Worm (Caenorhabditis elegans) whole organism, L4 larva: ENCODE results near the gene ccpp-6.

ENCODE experiments used
- D1046.2 ChIP-seq: fragments of 200-800 bp; sonication (Bioruptor generic); IDR thresholded peaks from 2 replicates; pipeline ENCODE4 v1.3.6; 2022; ENCODE audit warnings: missing genetic modification characterization, missing compliant biosample characterization
- F10B5.3 ChIP-seq: sonication (generic microtip); optimal IDR thresholded peaks from 2 replicates; lab custom pipeline; 2016; ENCODE audit warnings: mild to moderate bottlenecking, missing genetic modification characterization, missing compliant biosample characterization
- F44E2.7 ChIP-seq: fragments of 200-800 bp; sonication (Bioruptor generic); IDR thresholded peaks from 2 replicates; pipeline ENCODE4 v2.1.2; 2022; ENCODE audit warnings: missing genetic modification characterization, missing compliant biosample characterization
- F49E8.2 ChIP-seq: sonication (generic microtip); optimal IDR thresholded peaks from 2 replicates; lab custom pipeline; 2016; ENCODE audit warnings: missing compliant biosample characterization, mild to moderate bottlenecking, missing genetic modification characterization, borderline replicate concordance
- R02D3.7 ChIP-seq: fragments of 150-350 bp; sonication (generic microtip); optimal IDR thresholded peaks from 3 replicates; lab custom pipeline; 2014; ENCODE audit warnings: missing biosample characterization, missing genetic modification characterization
- Y105C5A.15 ChIP-seq: fragments of 200-800 bp; sonication (Bioruptor generic); IDR thresholded peaks from 2 replicates; pipeline ENCODE4 v1.3.6; 2022; ENCODE audit warnings: missing genetic modification characterization, missing compliant biosample characterization
- aha-1 ChIP-seq: fragments of 150-350 bp; peaks from one replicate; lab custom pipeline; 2014; ENCODE audit warnings: missing biosample characterization, missing genetic modification characterization
- ama-1 ChIP-seq: fragments of 150-350 bp; optimal IDR thresholded peaks from 2 replicates; lab custom pipeline; 2014; ENCODE audit warnings: inconsistent platforms, mixed read lengths
- ceh-32 ChIP-seq: sonication (generic microtip); optimal IDR thresholded peaks from 2 replicates; lab custom pipeline; 2016; ENCODE audit warnings: mild to moderate bottlenecking, missing genetic modification characterization, missing compliant biosample characterization; ENCODE audit not compliant: poor library complexity
- ceh-44 ChIP-seq: fragments of 200-800 bp; sonication (Bioruptor generic); IDR thresholded peaks from 2 replicates; pipeline ENCODE4 v1.3.6; 2022; ENCODE audit warnings: missing genetic modification reagents, missing genetic modification characterization, missing compliant biosample characterization
- ceh-62 ChIP-seq: sonication (generic microtip); optimal IDR thresholded peaks from 2 replicates; lab custom pipeline; 2017; ENCODE audit warnings: missing biosample characterization, missing genetic modification characterization
- ces-1 ChIP-seq: fragments of 150-350 bp; sonication (generic microtip); optimal IDR thresholded peaks from 4 replicates; lab custom pipeline; 2014; ENCODE audit warnings: missing biosample characterization, missing genetic modification reagents, missing genetic modification characterization
- daf-19 ChIP-seq: fragments of 200-800 bp; sonication (Bioruptor generic); conservative IDR thresholded peaks from 2 replicates; pipeline ENCODE4 v1.3.6; 2022; ENCODE audit warnings: missing genetic modification characterization, missing compliant biosample characterization
- dmd-6 ChIP-seq: fragments of 200-800 bp; sonication (Bioruptor generic); IDR thresholded peaks from 2 replicates; pipeline ENCODE4 v1.3.6; 2022; ENCODE audit warnings: missing genetic modification reagents, missing genetic modification characterization, missing compliant biosample characterization
- dpl-1 ChIP-seq: fragments of 150-350 bp; optimal IDR thresholded peaks from 2 replicates; lab custom pipeline; 2014; ENCODE audit warnings: missing biosample characterization, missing genetic modification reagents, missing genetic modification characterization
- dve-1 ChIP-seq: sonication (generic microtip); optimal IDR thresholded peaks from 2 replicates; lab custom pipeline; 2017; ENCODE audit warnings: antibody characterized with exemption, mild to moderate bottlenecking, missing genetic modification characterization, missing compliant biosample characterization; ENCODE audit not compliant: insufficient read depth
- egl-27 ChIP-seq: sonication (generic microtip); optimal IDR thresholded peaks from 3 replicates; lab custom pipeline; 2017; ENCODE audit warnings: missing biosample characterization, missing genetic modification reagents, missing genetic modification characterization
- hif-1 ChIP-seq, 2 experiments: sonication (generic microtip); optimal IDR thresholded peaks; 2 replicates each; lab custom pipeline; 2016 to 2017; ENCODE audit warnings: missing compliant biosample characterization in 2 of 2, missing genetic modification characterization in 2 of 2, missing genetic modification reagents in 2 of 2, missing genotype in 2 of 2, mild to moderate bottlenecking in 1 of 2
- hlh-11 ChIP-seq: fragments of 200-800 bp; sonication (Bioruptor generic); optimal IDR thresholded peaks from 2 replicates; lab custom pipeline; 2018; ENCODE audit warnings: mild to moderate bottlenecking, missing genetic modification characterization, missing compliant biosample characterization
- hlh-30 ChIP-seq: sonication (generic microtip); optimal IDR thresholded peaks from 2 replicates; lab custom pipeline; 2017; ENCODE audit warnings: antibody characterized with exemption, mild to moderate bottlenecking, missing genetic modification characterization, missing compliant biosample characterization; ENCODE audit not compliant: insufficient read depth
- hmg-1.1 ChIP-seq: fragments of 200-800 bp; sonication (Bioruptor generic); IDR thresholded peaks from 2 replicates; pipeline ENCODE4 v1.3.6; 2022; ENCODE audit warnings: missing genetic modification reagents, missing genetic modification characterization, missing compliant biosample characterization
- lim-7 ChIP-seq: fragments of 200-800 bp; sonication (Bioruptor generic); IDR thresholded peaks from 2 replicates; pipeline ENCODE4 v1.3.6; 2022; ENCODE audit warnings: missing genetic modification characterization, missing compliant biosample characterization
- lin-13 ChIP-seq: fragments of 150-350 bp; optimal IDR thresholded peaks from 2 replicates; lab custom pipeline; 2014; ENCODE audit warnings: missing biosample characterization, missing genetic modification reagents, missing genetic modification characterization
- lin-29 ChIP-seq: fragments of 200-800 bp; sonication (Bioruptor generic); IDR thresholded peaks from 2 replicates; pipeline ENCODE4 v1.3.6; 2022; ENCODE audit warnings: missing genetic modification reagents, missing genetic modification characterization, missing compliant biosample characterization
- lin-38 ChIP-seq: fragments of 200-800 bp; sonication (Bioruptor generic); IDR thresholded peaks from 2 replicates; pipeline ENCODE4 v1.3.6; 2022; ENCODE audit warnings: missing genetic modification reagents, missing genetic modification characterization, missing compliant biosample characterization
- lin-39 ChIP-seq: fragments of 150-350 bp; optimal IDR thresholded peaks from 2 replicates; lab custom pipeline; 2014; ENCODE audit warnings: missing biosample characterization, missing genetic modification reagents, missing genetic modification characterization
- lsy-2 ChIP-seq, 2 experiments: fragments of 150-350 bp in 1 of 2; sonication (generic microtip) in 1 of 2; optimal IDR thresholded peaks; 2 replicates each; lab custom pipeline; 2014 to 2017; ENCODE audit warnings: missing biosample characterization in 2 of 2, missing genetic modification characterization in 2 of 2
- mdt-29 ChIP-seq: fragments of 200-800 bp; sonication (Bioruptor generic); IDR thresholded peaks from 2 replicates; pipeline ENCODE4 v1.3.6; 2022; ENCODE audit warnings: missing genetic modification reagents, missing genetic modification characterization, missing compliant biosample characterization
- mep-1 ChIP-seq: fragments of 150-350 bp; sonication (generic microtip); optimal IDR thresholded peaks from 3 replicates; lab custom pipeline; 2014; ENCODE audit warnings: missing biosample characterization, missing genetic modification characterization
- mxl-2 ChIP-seq: fragments of 200-800 bp; sonication (Bioruptor generic); conservative IDR thresholded peaks from 2 replicates; pipeline ENCODE4 v1.3.6; 2022; ENCODE audit warnings: missing genetic modification reagents, missing genetic modification characterization, missing compliant biosample characterization
- mxl-3 ChIP-seq: fragments of 200-800 bp; sonication (Bioruptor generic); optimal IDR thresholded peaks from 2 replicates; lab custom pipeline; 2018; ENCODE audit warnings: mild to moderate bottlenecking, missing genetic modification characterization, missing compliant biosample characterization
- nhr-10 ChIP-seq: fragments of 150-350 bp; optimal IDR thresholded peaks from 2 replicates; lab custom pipeline; 2014; ENCODE audit warnings: missing biosample characterization, missing genetic modification characterization
- nhr-102 ChIP-seq: sonication (generic microtip); optimal IDR thresholded peaks from 2 replicates; lab custom pipeline; 2016; ENCODE audit warnings: mild to moderate bottlenecking, missing genetic modification characterization, moderate library complexity, missing compliant biosample characterization
- nhr-11 ChIP-seq: fragments of 150-350 bp; optimal IDR thresholded peaks from 2 replicates; lab custom pipeline; 2014; ENCODE audit warnings: missing biosample characterization, missing genetic modification characterization
- nhr-25 ChIP-seq: sonication (generic microtip); optimal IDR thresholded peaks from 2 replicates; lab custom pipeline; 2017; ENCODE audit warnings: missing genetic modification characterization, mild to moderate bottlenecking, missing compliant biosample characterization, antibody characterized with exemption, moderate library complexity, borderline replicate concordance; ENCODE audit not compliant: insufficient read depth
- nhr-41 ChIP-seq: fragments of 200-800 bp; sonication (Bioruptor generic); IDR thresholded peaks from 2 replicates; pipeline ENCODE4 v1.3.6; 2022; ENCODE audit warnings: missing genetic modification reagents, missing genetic modification characterization, missing compliant biosample characterization
- nhr-77 ChIP-seq: fragments of 150-350 bp; optimal IDR thresholded peaks from 2 replicates; lab custom pipeline; 2014; ENCODE audit warnings: missing biosample characterization, missing genetic modification characterization
- pha-4 ChIP-seq, 2 experiments: fragments of 150-350 bp in 1 of 2; fragments of 200-800 bp in 1 of 2; sonication (Bioruptor generic) in 1 of 2; IDR thresholded peaks in 1 of 2; optimal IDR thresholded peaks in 1 of 2; 2 replicates each; pipeline versions ENCODE4 v1.3.6 to Lab custom; 2014 to 2022; ENCODE audit warnings: missing genetic modification characterization in 2 of 2, missing genetic modification reagents in 2 of 2, missing biosample characterization in 1 of 2, missing compliant biosample characterization in 1 of 2
- sdz-12 ChIP-seq: fragments of 200-800 bp; sonication (Bioruptor generic); optimal IDR thresholded peaks from 2 replicates; lab custom pipeline; 2018; ENCODE audit warnings: mild to moderate bottlenecking, missing genetic modification characterization, missing compliant biosample characterization
- skn-1 ChIP-seq: fragments of 150-350 bp; optimal IDR thresholded peaks from 2 replicates; lab custom pipeline; 2014; ENCODE audit warnings: missing biosample characterization, missing genetic modification characterization
- spr-3 ChIP-seq: fragments of 200-800 bp; sonication (Bioruptor generic); optimal IDR thresholded peaks from 2 replicates; lab custom pipeline; 2018; ENCODE audit warnings: mild to moderate bottlenecking, missing genetic modification characterization, missing compliant biosample characterization
- tag-97 ChIP-seq: fragments of 200-800 bp; sonication (Bioruptor generic); IDR thresholded peaks from 2 replicates; pipeline ENCODE4 v1.3.6; 2022; ENCODE audit warnings: missing genetic modification characterization, missing compliant biosample characterization
- tra-1 ChIP-seq: fragments of 200-800 bp; sonication (Bioruptor generic); IDR thresholded peaks from 2 replicates; pipeline ENCODE4 v1.3.6; 2022; ENCODE audit warnings: missing genetic modification reagents, missing genetic modification characterization, missing compliant biosample characterization
- unc-62 ChIP-seq, 3 experiments: fragments of 150-350 bp in 1 of 3; sonication (generic microtip); optimal IDR thresholded peaks in 2 of 3; peaks in 1 of 3; 1 replicate in 1 of 3; 2 replicates in 2 of 3; lab custom pipeline; 2014 to 2017; ENCODE audit warnings: missing biosample characterization in 3 of 3, missing genetic modification characterization in 3 of 3, missing genetic modification reagents in 3 of 3, missing genotype in 1 of 3
- zag-1 ChIP-seq: fragments of 150-350 bp; optimal IDR thresholded peaks from 2 replicates; lab custom pipeline; 2014; ENCODE audit warnings: missing biosample characterization, missing genetic modification characterization
- zip-11 ChIP-seq: fragments of 200-800 bp; sonication (Bioruptor generic); IDR thresholded peaks from 2 replicates; pipeline ENCODE4 v1.3.6; 2022; ENCODE audit warnings: missing genetic modification characterization, missing compliant biosample characterization

The ccpp-6 gene

DNA sequence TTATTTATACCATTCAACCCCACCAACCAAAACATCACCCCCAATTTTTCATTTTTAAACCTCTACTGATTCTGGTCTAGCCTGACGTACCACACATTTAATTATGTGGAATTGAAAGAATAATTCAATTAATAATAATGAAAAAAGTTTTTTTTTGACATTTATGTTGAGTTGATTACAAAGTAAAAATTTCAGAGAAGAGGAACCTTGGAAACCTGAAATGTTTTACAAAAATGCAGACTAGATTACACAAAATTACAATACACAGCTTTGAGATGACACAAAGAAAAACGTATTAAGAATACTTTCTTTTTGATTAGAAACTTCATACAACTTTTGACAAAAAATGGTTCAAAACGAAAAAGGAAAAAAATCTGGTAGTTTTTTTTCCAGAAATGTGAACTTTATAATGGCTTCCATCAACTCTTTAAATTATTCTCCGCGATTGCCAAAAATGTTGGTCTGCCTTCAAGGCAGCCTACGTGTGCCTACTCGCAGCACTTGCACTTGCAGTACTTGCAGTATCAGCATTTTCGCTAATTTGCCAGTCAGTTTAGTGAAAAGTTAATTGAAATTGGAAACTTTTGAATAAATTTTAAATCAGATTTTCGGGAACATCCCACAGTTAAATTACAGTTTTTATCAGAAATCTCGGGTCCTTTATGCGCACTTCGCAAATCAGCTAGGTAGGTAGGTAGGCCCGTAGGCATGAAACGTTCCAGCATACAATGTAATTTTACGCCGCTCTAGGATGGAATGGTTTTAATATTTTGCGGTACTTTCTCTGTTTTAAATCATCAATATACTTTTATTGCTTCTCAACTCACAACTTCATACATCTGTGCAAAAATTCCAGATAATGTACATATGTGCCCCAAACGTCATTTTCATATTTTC is 46.2 kb downstream of the ccpp-6 start (continued):
- TF ChIP-seq lim-7 (GFP tag; lab: Robert Waterston, UW) (0 out of 2 replicates have a peak, but pooled peaks have one; percentile 3), mep-1 (tag; lab: Kevin White, UChicago) (peak; percentile 60), lsy-2 (tag; optimal IDR thresholded peaks at IDR 0.05; lab: Kevin White, UChicago) (no peak), F10B5.3 (tag; lab: Kevin White, UChicago) (no peak), pha-4 (GFP tag; IDR thresholded peaks at IDR 0.05; lab: Robert Waterston, UW) (peak; percentile 37; the same call in 1 of the 2 replicates), pha-4 (tag; optimal IDR thresholded peaks at IDR 0.05; lab: Kevin White, UChicago) (no peak), unc-62 (GFP tag; optimal IDR thresholded peaks at IDR 0.05 in 1 of 2; lab: Kevin White, UChicago) (peak in 1 of 2 experiments; percentile 79), unc-62 (tag; optimal IDR thresholded peaks at IDR 0.05; lab: Kevin White, UChicago) (no peak), nhr-102 (tag; lab: Kevin White, UChicago) (no peak), mxl-2 (GFP tag; lab: Robert Waterston, UW) (no peak), dmd-6 (no peak), egl-27 (tag; lab: Kevin White, UChicago) (no peak), nhr-25 (tag; lab: Kevin White, UChicago) (no peak), lin-39 (tag; lab: Kevin White, UChicago) (no peak), dpl-1 (GFP tag; lab: Kevin White, UChicago) (no peak), R02D3.7 (tag; lab: Kevin White, UChicago) (no peak), hmg-1.1 (GFP tag; lab: Robert Waterston, UW) (no peak), aha-1 (tag; lab: Kevin White, UChicago) (peak; percentile 92), dve-1 (tag; lab: Kevin White, UChicago) (no peak), hlh-30 (tag; lab: Kevin White, UChicago) (no peak), Y105C5A.15 (no peak), tra-1 (GFP tag; lab: Robert Waterston, UW) (no peak), ces-1 (GFP tag; lab: Kevin White, UChicago) (no peak), nhr-11 (tag; lab: Kevin White, UChicago) (no peak), lin-29 (GFP tag; lab: Robert Waterston, UW) (0 out of 2 replicates have a peak, but pooled peaks have one; percentile 15), ama-1 (lab: Kevin White, UChicago) (no peak), F49E8.2 (tag; lab: Kevin White, UChicago) (no peak), ceh-32 (tag; lab: Kevin White, UChicago) (no peak), lin-38 (peak; percentile 15; the same call in 1 of the 2 replicates), zip-11 (no peak), daf-19 (no peak), mxl-3 (GFP tag; lab: Kevin White, UChicago) (no peak), mdt-29 (GFP tag; lab: Robert Waterston, UW) (no peak), hif-1 (tag; optimal IDR thresholded peaks at IDR 0.05; lab: Kevin White, UChicago) (peak in 1 of 2 experiments; percentile 33), lin-13 (no peak), sdz-12 (GFP tag; lab: Kevin White, UChicago) (no peak), ceh-44 (GFP tag; lab: Robert Waterston, UW) (no peak), hlh-11 (peak; percentile 18), spr-3 (GFP tag; lab: Kevin White, UChicago) (no peak), nhr-41 (GFP tag; lab: Robert Waterston, UW) (peak; percentile 61; the same call in 1 of the 2 replicates), skn-1 (tag; lab: Kevin White, UChicago) (no peak), zag-1 (no peak), F44E2.7 (no peak), tag-97 (no peak), D1046.2 (GFP tag; lab: Robert Waterston, UW) (no peak), ceh-62 (tag; lab: Kevin White, UChicago) (no peak), nhr-77 (tag; lab: Kevin White, UChicago) (peak; percentile 43), nhr-10 (tag; lab: Kevin White, UChicago) (peak; percentile 37)
